Worm (Caenorhabditis elegans): ENCODE data around the gene F54B3.1.

ce11 chrII:10261261-10261660 lies 10.2 kb downstream of the F54B3.1 start:
- no peak for TF ChIP-seq flt-1 (GFP tag; IDR thresholded peaks at IDR 0.05)
- no peak for TF ChIP-seq tab-1 (GFP tag; IDR thresholded peaks at IDR 0.05)
- TF ChIP-seq klf-2 (GFP tag; conservative IDR thresholded peaks at IDR 0.05): no peak
- no peak for TF ChIP-seq cog-1 (tag; optimal IDR thresholded peaks at IDR 0.05)
- no peak for TF ChIP-seq ref-1 (GFP tag; conservative IDR thresholded peaks at IDR 0.05)
- no peak for TF ChIP-seq T22C8.4 (GFP tag; IDR thresholded peaks at IDR 0.05)
